Fruit fly (Drosophila melanogaster): Measurements from ENCODE around the gene CIAPIN1.

CIAPIN1 gene

DNA sequence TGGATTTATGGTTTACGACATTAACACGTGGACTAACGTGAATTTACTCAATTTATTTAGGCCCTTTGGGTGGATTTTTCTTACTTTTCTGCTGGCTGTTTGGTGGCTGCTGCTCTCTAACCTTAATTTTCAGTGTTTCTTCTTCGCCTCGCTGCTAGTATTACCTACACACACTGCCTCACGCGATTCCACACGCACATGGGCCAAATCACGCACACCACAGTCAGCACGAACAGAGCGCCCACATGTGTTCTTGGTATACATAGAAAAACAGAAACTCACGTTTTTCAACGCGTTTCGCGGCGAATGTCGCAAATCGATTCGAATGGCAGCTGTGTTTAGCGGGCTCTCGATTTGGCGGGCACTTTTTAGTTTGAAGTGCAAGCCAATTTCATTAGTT, 29.2 kb upstream of the CIAPIN1 start (continued):
- no peak for TF ChIP-seq ara (GFP tag; IDR thresholded peaks at IDR 0.05)
- peak; percentile 58 for TF ChIP-seq CG12391 (tag; optimal IDR thresholded peaks at IDR 0.05)
- TF ChIP-seq Blimp-1 (GFP tag; optimal IDR thresholded peaks at IDR 0.05): no peak
- peak; percentile 56; the same call in 1 of the 2 replicates for TF ChIP-seq CG3847 (GFP tag; IDR thresholded peaks at IDR 0.05)
- peak; percentile 92 for TF ChIP-seq Ets65A (GFP tag)
- no peak for TF ChIP-seq CG7556 (GFP tag; optimal IDR thresholded peaks at IDR 0.05)
- TF ChIP-seq Dbx (GFP tag; IDR thresholded peaks at IDR 0.05): peak; percentile 64; the same call in 2 of the 3 replicates
- TF ChIP-seq Dip3 (GFP tag; optimal IDR thresholded peaks at IDR 0.05): peak; percentile 13
- TF ChIP-seq CG3163 (GFP tag; optimal IDR thresholded peaks at IDR 0.05): peak; percentile 9
- TF ChIP-seq Sry-δ (GFP tag; optimal IDR thresholded peaks at IDR 0.05): peak; percentile 74
- TF ChIP-seq inv (GFP tag; IDR thresholded peaks at IDR 0.05; ENCODE audit: partially characterized antibody): peak; percentile 78; the same call in 1 of the 2 replicates
- peak; percentile 90 for TF ChIP-seq sug (tag; optimal IDR thresholded peaks at IDR 0.05)
- TF ChIP-seq Hand (GFP tag; optimal IDR thresholded peaks at IDR 0.05): no peak
- TF ChIP-seq bsh (GFP tag; optimal IDR thresholded peaks at IDR 0.05): no peak
- 0 out of 2 replicates have a peak, but pooled peaks have one; percentile 9 for TF ChIP-seq CG17612 (GFP tag; IDR thresholded peaks at IDR 0.05)
- peak; percentile 98 for TF ChIP-seq twi (tag; optimal IDR thresholded peaks at IDR 0.05)
- TF ChIP-seq mld (GFP tag; IDR thresholded peaks at IDR 0.05; ENCODE audit: partially characterized antibody): peak; percentile 76
- TF ChIP-seq CG8478 (optimal IDR thresholded peaks at IDR 0.05): peak; percentile 68
- peak in 1 of 3 experiments; percentile 72 for TF ChIP-seq Stat92E (GFP tag; optimal IDR thresholded peaks at IDR 0.05)
- TF ChIP-seq Asciz (GFP tag; optimal IDR thresholded peaks at IDR 0.05): no peak
- no peak for TF ChIP-seq CG12104 (GFP tag; optimal IDR thresholded peaks at IDR 0.05)
- peak; percentile 87 for TF ChIP-seq bbx (GFP tag; IDR thresholded peaks at IDR 0.05; ENCODE audit: partially characterized antibody)
- TF ChIP-seq CG5245 (GFP tag; optimal IDR thresholded peaks at IDR 0.05): no peak
- TF ChIP-seq NfI (GFP tag; optimal IDR thresholded peaks at IDR 0.05): peak; percentile 47
- TF ChIP-seq CG4707 (GFP tag; optimal IDR thresholded peaks at IDR 0.05): no peak

DNA sequence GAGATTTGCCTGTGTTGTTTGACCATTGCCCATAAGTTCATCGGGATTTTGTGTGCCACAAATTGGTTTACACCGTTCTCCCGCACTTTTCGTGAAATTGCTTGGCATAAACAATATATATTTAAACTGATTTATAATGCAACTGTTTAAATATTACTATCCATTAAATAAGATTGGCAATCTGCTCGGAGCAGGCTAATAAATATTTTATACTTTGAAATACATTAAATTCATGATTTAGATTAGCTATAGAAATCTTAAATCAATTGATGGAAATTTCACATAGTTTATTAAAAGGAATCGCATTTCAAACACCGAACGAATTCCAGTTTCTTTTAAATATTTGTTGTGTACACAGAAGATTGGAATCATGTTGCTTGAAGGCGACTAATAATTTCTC, 27.5 kb upstream of the CIAPIN1 start:
- TF ChIP-seq sens (GFP tag) (peak; percentile 43), CG33213 (GFP tag; optimal IDR thresholded peaks at IDR 0.05) (no peak), Dbx (GFP tag; IDR thresholded peaks at IDR 0.05) (no peak), CG14050 (GFP tag; IDR thresholded peaks at IDR 0.05) (no peak), lilli (GFP tag; optimal IDR thresholded peaks at IDR 0.05) (no peak), Sox102F (GFP tag; optimal IDR thresholded peaks at IDR 0.05) (peak; percentile 38), Ssrp (tag; optimal IDR thresholded peaks at IDR 0.05) (peak; percentile 42), Vsx1 (GFP tag; optimal IDR thresholded peaks at IDR 0.05) (no peak), CG18619 (GFP tag; optimal IDR thresholded peaks at IDR 0.05) (no peak), CG15073 (GFP tag; optimal IDR thresholded peaks at IDR 0.05) (no peak), CG10979 (tag; optimal IDR thresholded peaks at IDR 0.05) (no peak), Sox100B (GFP tag; optimal IDR thresholded peaks at IDR 0.05) (peak; percentile 19), CG13424 (tag; optimal IDR thresholded peaks at IDR 0.05) (peak; percentile 45), ase (GFP tag; IDR thresholded peaks at IDR 0.05) (no peak), seq (GFP tag; IDR thresholded peaks at IDR 0.05) (no peak), CG7786 (GFP tag; optimal IDR thresholded peaks at IDR 0.05) (no peak), CG1792 (GFP tag; optimal IDR thresholded peaks at IDR 0.05) (no peak), Rx (GFP tag; IDR thresholded peaks at IDR 0.05) (no peak), rib (GFP tag; IDR thresholded peaks at IDR 0.05) (no peak), mirr (GFP tag; optimal IDR thresholded peaks at IDR 0.05) (no peak), CHES-1-like (GFP tag; optimal IDR thresholded peaks at IDR 0.05) (no peak), CG8765 (GFP tag; IDR thresholded peaks at IDR 0.05) (no peak), CG4854 (GFP tag; optimal IDR thresholded peaks at IDR 0.05) (no peak), luna (GFP tag; optimal IDR thresholded peaks at IDR 0.05) (no peak), gcm (GFP tag; optimal IDR thresholded peaks at IDR 0.05) (no peak), slou (GFP tag; optimal IDR thresholded peaks at IDR 0.05) (no peak), CG3065 (GFP tag; optimal IDR thresholded peaks at IDR 0.05) (no peak)
